Worm (Caenorhabditis elegans) whole organism, L4 larva: ENCODE results near the gene phg-1.

Experiments used
- F26F4.8 ChIP-seq: fragments of 200-800 bp; sonication (Bioruptor generic); conservative IDR thresholded peaks from 2 replicates; pipeline ENCODE4 v1.3.6; 2022; ENCODE audit warnings: missing genetic modification characterization, missing compliant biosample characterization
- F44E2.7 ChIP-seq: fragments of 200-800 bp; sonication (Bioruptor generic); IDR thresholded peaks from 2 replicates; pipeline ENCODE4 v2.1.2; 2022; ENCODE audit warnings: missing genetic modification characterization, missing compliant biosample characterization
- F49E8.2 ChIP-seq: sonication (generic microtip); optimal IDR thresholded peaks from 2 replicates; lab custom pipeline; 2016; ENCODE audit warnings: missing compliant biosample characterization, mild to moderate bottlenecking, missing genetic modification characterization, borderline replicate concordance
- R02D3.7 ChIP-seq: fragments of 150-350 bp; sonication (generic microtip); optimal IDR thresholded peaks from 3 replicates; lab custom pipeline; 2014; ENCODE audit warnings: missing biosample characterization, missing genetic modification characterization
- Y5F2A.4 ChIP-seq: fragments of 200-800 bp; sonication (Bioruptor generic); optimal IDR thresholded peaks from 2 replicates; lab custom pipeline; 2018; ENCODE audit warnings: mild to moderate bottlenecking, missing genetic modification characterization, missing compliant biosample characterization
- ZK546.5 ChIP-seq, 2 experiments: sonication (generic microtip); optimal IDR thresholded peaks; 2 replicates each; lab custom pipeline; 2017; ENCODE audit warnings: missing biosample characterization in 2 of 2, missing genetic modification characterization in 2 of 2
- aha-1 ChIP-seq: fragments of 150-350 bp; peaks from one replicate; lab custom pipeline; 2014; ENCODE audit warnings: missing biosample characterization, missing genetic modification characterization
- aly-2 ChIP-seq: sonication (generic microtip); optimal IDR thresholded peaks from 2 replicates; lab custom pipeline; 2018; ENCODE audit warnings: missing biosample characterization, missing genetic modification characterization
- arid-1 ChIP-seq: fragments of 200-800 bp; sonication (Bioruptor generic); conservative IDR thresholded peaks from 2 replicates; pipeline ENCODE4 v1.3.6; 2022; ENCODE audit warnings: missing genetic modification reagents, missing genetic modification characterization, missing compliant biosample characterization
- ceh-20 ChIP-seq: fragments of 200-800 bp; sonication (Bioruptor generic); IDR thresholded peaks from 2 replicates; pipeline ENCODE4 v1.3.6; 2022; ENCODE audit warnings: missing genetic modification reagents, missing genetic modification characterization, missing compliant biosample characterization
- ceh-32 ChIP-seq: sonication (generic microtip); optimal IDR thresholded peaks from 2 replicates; lab custom pipeline; 2016; ENCODE audit warnings: mild to moderate bottlenecking, missing genetic modification characterization, missing compliant biosample characterization; ENCODE audit not compliant: poor library complexity
- ceh-82 ChIP-seq: sonication (generic microtip); optimal IDR thresholded peaks from 2 replicates; lab custom pipeline; 2017; ENCODE audit warnings: missing biosample characterization, missing genetic modification characterization
- ces-1 ChIP-seq: fragments of 150-350 bp; sonication (generic microtip); optimal IDR thresholded peaks from 4 replicates; lab custom pipeline; 2014; ENCODE audit warnings: missing biosample characterization, missing genetic modification reagents, missing genetic modification characterization
- cey-2 ChIP-seq: sonication (generic microtip); optimal IDR thresholded peaks from 3 replicates; lab custom pipeline; 2017; ENCODE audit warnings: missing genetic modification characterization, mild to moderate bottlenecking, missing compliant biosample characterization, antibody characterized with exemption, borderline replicate concordance; ENCODE audit not compliant: insufficient read depth
- daf-12 ChIP-seq: fragments of 150-350 bp; optimal IDR thresholded peaks from 2 replicates; lab custom pipeline; 2014; ENCODE audit warnings: missing biosample characterization, missing genetic modification reagents, missing genetic modification characterization
- daf-16 ChIP-seq, 3 experiments: sonication (generic microtip); optimal IDR thresholded peaks; 2 replicates each; lab custom pipeline; 2016 to 2017; ENCODE audit warnings: missing genetic modification characterization in 3 of 3, missing genetic modification reagents in 3 of 3, mild to moderate bottlenecking in 2 of 3, missing compliant biosample characterization in 2 of 3, missing biosample characterization in 1 of 3, moderate library complexity in 1 of 3
- daf-8 ChIP-seq: fragments of 200-800 bp; sonication (Bioruptor generic); IDR thresholded peaks from 2 replicates; pipeline ENCODE4 v1.3.6; 2022; ENCODE audit warnings: missing genetic modification characterization, missing compliant biosample characterization
- dmd-6 ChIP-seq: fragments of 200-800 bp; sonication (Bioruptor generic); IDR thresholded peaks from 2 replicates; pipeline ENCODE4 v1.3.6; 2022; ENCODE audit warnings: missing genetic modification reagents, missing genetic modification characterization, missing compliant biosample characterization
- dmd-9 ChIP-seq: fragments of 200-800 bp; sonication (Bioruptor generic); IDR thresholded peaks from 2 replicates; pipeline ENCODE4 v1.3.6; 2022; ENCODE audit warnings: missing genetic modification reagents, missing genetic modification characterization, missing compliant biosample characterization
- dpl-1 ChIP-seq: fragments of 150-350 bp; optimal IDR thresholded peaks from 2 replicates; lab custom pipeline; 2014; ENCODE audit warnings: missing biosample characterization, missing genetic modification reagents, missing genetic modification characterization
- duxl-1 ChIP-seq: sonication (generic microtip); optimal IDR thresholded peaks from 2 replicates; lab custom pipeline; 2016; ENCODE audit warnings: mild to moderate bottlenecking, missing genetic modification characterization, moderate library complexity, missing compliant biosample characterization; ENCODE audit not compliant: poor library complexity
- dve-1 ChIP-seq: sonication (generic microtip); optimal IDR thresholded peaks from 2 replicates; lab custom pipeline; 2017; ENCODE audit warnings: antibody characterized with exemption, mild to moderate bottlenecking, missing genetic modification characterization, missing compliant biosample characterization; ENCODE audit not compliant: insufficient read depth
- egl-27 ChIP-seq: sonication (generic microtip); optimal IDR thresholded peaks from 3 replicates; lab custom pipeline; 2017; ENCODE audit warnings: missing biosample characterization, missing genetic modification reagents, missing genetic modification characterization
- jun-1 ChIP-seq: fragments of 150-350 bp; optimal IDR thresholded peaks from 2 replicates; lab custom pipeline; 2014; ENCODE audit warnings: missing biosample characterization, missing genetic modification reagents, missing genetic modification characterization
- lin-13 ChIP-seq: fragments of 150-350 bp; optimal IDR thresholded peaks from 2 replicates; lab custom pipeline; 2014; ENCODE audit warnings: missing biosample characterization, missing genetic modification reagents, missing genetic modification characterization
- lin-29 ChIP-seq: fragments of 200-800 bp; sonication (Bioruptor generic); IDR thresholded peaks from 2 replicates; pipeline ENCODE4 v1.3.6; 2022; ENCODE audit warnings: missing genetic modification reagents, missing genetic modification characterization, missing compliant biosample characterization
- lin-39 ChIP-seq: fragments of 150-350 bp; optimal IDR thresholded peaks from 2 replicates; lab custom pipeline; 2014; ENCODE audit warnings: missing biosample characterization, missing genetic modification reagents, missing genetic modification characterization
- lir-3 ChIP-seq: sonication (generic microtip); optimal IDR thresholded peaks from 2 replicates; lab custom pipeline; 2016; ENCODE audit warnings: mild to moderate bottlenecking, missing genetic modification characterization, missing compliant biosample characterization
- madf-9 ChIP-seq: fragments of 200-800 bp; sonication (Bioruptor generic); conservative IDR thresholded peaks from 2 replicates; pipeline ENCODE4 v1.3.6; 2022; ENCODE audit warnings: missing genetic modification reagents, missing genetic modification characterization, missing compliant biosample characterization
- mdl-1 ChIP-seq, 2 experiments: fragments of 150-350 bp in 1 of 2; sonication (generic microtip) in 1 of 2; optimal IDR thresholded peaks; 2 replicates each; lab custom pipeline; 2014 to 2017; ENCODE audit warnings: missing biosample characterization in 2 of 2, missing genetic modification characterization in 2 of 2
- mdt-29 ChIP-seq: fragments of 200-800 bp; sonication (Bioruptor generic); IDR thresholded peaks from 2 replicates; pipeline ENCODE4 v1.3.6; 2022; ENCODE audit warnings: missing genetic modification reagents, missing genetic modification characterization, missing compliant biosample characterization
- mes-2 ChIP-seq: sonication (generic microtip); optimal IDR thresholded peaks from 2 replicates; lab custom pipeline; 2016; ENCODE audit warnings: missing genotype, mild to moderate bottlenecking, missing genetic modification characterization, missing compliant biosample characterization; ENCODE audit not compliant: poor library complexity, severe bottlenecking
- nhr-10 ChIP-seq: fragments of 150-350 bp; optimal IDR thresholded peaks from 2 replicates; lab custom pipeline; 2014; ENCODE audit warnings: missing biosample characterization, missing genetic modification characterization
- nhr-11 ChIP-seq: fragments of 150-350 bp; optimal IDR thresholded peaks from 2 replicates; lab custom pipeline; 2014; ENCODE audit warnings: missing biosample characterization, missing genetic modification characterization
- nhr-237 ChIP-seq: sonication (generic microtip); optimal IDR thresholded peaks from 2 replicates; lab custom pipeline; 2017; ENCODE audit warnings: missing biosample characterization, missing genetic modification characterization
- nhr-25 ChIP-seq: sonication (generic microtip); optimal IDR thresholded peaks from 2 replicates; lab custom pipeline; 2017; ENCODE audit warnings: missing genetic modification characterization, mild to moderate bottlenecking, missing compliant biosample characterization, antibody characterized with exemption, moderate library complexity, borderline replicate concordance; ENCODE audit not compliant: insufficient read depth
- nhr-42 ChIP-seq: fragments of 200-800 bp; sonication (Bioruptor generic); IDR thresholded peaks from 2 replicates; pipeline ENCODE4 v1.3.6; 2022; ENCODE audit warnings: missing genetic modification characterization, missing compliant biosample characterization
- nhr-76 ChIP-seq: fragments of 150-350 bp; optimal IDR thresholded peaks from 2 replicates; lab custom pipeline; 2014; ENCODE audit warnings: missing biosample characterization, missing genetic modification characterization
- nhr-77 ChIP-seq: fragments of 150-350 bp; optimal IDR thresholded peaks from 2 replicates; lab custom pipeline; 2014; ENCODE audit warnings: missing biosample characterization, missing genetic modification characterization
- pha-4 ChIP-seq, 2 experiments: fragments of 150-350 bp in 1 of 2; fragments of 200-800 bp in 1 of 2; sonication (Bioruptor generic) in 1 of 2; IDR thresholded peaks in 1 of 2; optimal IDR thresholded peaks in 1 of 2; 2 replicates each; pipeline versions ENCODE4 v1.3.6 to Lab custom; 2014 to 2022; ENCODE audit warnings: missing genetic modification characterization in 2 of 2, missing genetic modification reagents in 2 of 2, missing biosample characterization in 1 of 2, missing compliant biosample characterization in 1 of 2
- rbr-2 ChIP-seq: sonication (generic microtip); optimal IDR thresholded peaks from 2 replicates; lab custom pipeline; 2016; ENCODE audit warnings: missing genotype, missing genetic modification characterization, missing compliant biosample characterization
- saeg-2 ChIP-seq: fragments of 200-800 bp; sonication (Bioruptor generic); IDR thresholded peaks from 2 replicates; pipeline ENCODE4 v1.3.6; 2022; ENCODE audit warnings: missing genetic modification reagents, missing genetic modification characterization, missing compliant biosample characterization
- set-16 ChIP-seq: fragments of 200-800 bp; sonication (Bioruptor generic); IDR thresholded peaks from 2 replicates; pipeline ENCODE4 v1.3.6; 2022; ENCODE audit warnings: missing genetic modification reagents, missing genetic modification characterization, missing compliant biosample characterization
- skn-1 ChIP-seq: fragments of 150-350 bp; optimal IDR thresholded peaks from 2 replicates; lab custom pipeline; 2014; ENCODE audit warnings: missing biosample characterization, missing genetic modification characterization
- spr-1 ChIP-seq: sonication (generic microtip); optimal IDR thresholded peaks from 2 replicates; lab custom pipeline; 2016; ENCODE audit warnings: mild to moderate bottlenecking, missing genetic modification characterization, missing compliant biosample characterization
- zag-1 ChIP-seq: fragments of 150-350 bp; optimal IDR thresholded peaks from 2 replicates; lab custom pipeline; 2014; ENCODE audit warnings: missing biosample characterization, missing genetic modification characterization
- zfp-3 ChIP-seq: fragments of 200-800 bp; sonication (Bioruptor generic); conservative IDR thresholded peaks from 2 replicates; pipeline ENCODE4 v1.3.6; 2022; ENCODE audit warnings: missing genetic modification reagents, missing genetic modification characterization, missing compliant biosample characterization
- ztf-11 ChIP-seq: fragments of 150-350 bp; optimal IDR thresholded peaks from 2 replicates; lab custom pipeline; 2014; ENCODE audit warnings: missing biosample characterization, missing genetic modification characterization

Gene phg-1

DNA sequence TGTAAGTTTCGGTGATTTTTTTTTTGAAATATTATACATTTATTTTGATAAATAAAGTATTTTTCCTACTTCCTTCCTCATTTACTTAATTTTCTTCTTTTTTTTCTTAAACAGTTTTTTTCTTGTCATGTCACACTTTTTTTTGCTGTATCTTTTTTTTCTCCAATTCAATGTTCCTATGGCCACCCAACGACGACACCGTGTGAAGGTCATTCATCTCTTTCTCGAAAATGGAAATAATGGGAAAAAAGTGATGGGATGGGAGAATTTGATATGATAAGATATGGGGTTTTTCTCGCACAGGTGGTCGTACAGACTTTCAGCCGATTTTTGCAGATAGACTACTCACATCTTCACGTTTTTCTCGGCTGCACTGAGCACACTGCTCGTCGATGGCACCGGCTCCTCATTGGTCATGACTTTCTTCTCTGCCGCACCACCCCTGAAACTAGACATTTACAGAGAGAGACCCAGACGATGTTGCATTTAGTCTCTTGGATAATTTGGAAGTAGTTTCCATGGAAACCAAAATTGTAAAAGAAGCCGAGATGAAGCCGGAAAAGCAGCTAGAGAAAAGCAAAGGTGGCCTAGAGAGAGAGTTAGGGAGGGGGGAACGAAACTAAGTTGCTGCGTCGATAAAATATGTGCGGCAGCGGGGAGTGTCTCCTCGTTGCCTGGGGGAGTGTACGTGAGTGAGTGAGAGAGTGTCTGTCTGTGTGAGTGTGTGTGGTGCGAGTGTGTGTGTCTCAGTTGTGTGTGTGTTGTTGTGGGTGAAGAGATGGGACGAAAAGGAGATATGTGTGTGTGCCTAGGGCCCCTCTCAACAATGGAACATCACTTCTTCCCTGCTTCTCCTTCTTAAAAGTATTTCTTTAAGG lies 31.7 kb downstream of the phg-1 start, which contains the start of gene daf-19 (continued):
- TF ChIP-seq zfp-3 (GFP tag; lab: Robert Waterston, UW): no peak
- TF ChIP-seq ZK546.5 (tag; optimal IDR thresholded peaks at IDR 0.05; lab: Kevin White, UChicago): no peak
- TF ChIP-seq dmd-6 (GFP tag; lab: Robert Waterston, UW): peak; percentile 42
- no peak for TF ChIP-seq F49E8.2 (tag; lab: Kevin White, UChicago)
- TF ChIP-seq nhr-76 (tag; lab: Kevin White, UChicago): no peak
- peak; percentile 32 for TF ChIP-seq dve-1 (tag; lab: Kevin White, UChicago)
- TF ChIP-seq ceh-20: no peak
- no peak for TF ChIP-seq dmd-9 (GFP tag; lab: Robert Waterston, UW)
- no peak for TF ChIP-seq zag-1 (tag; lab: Kevin White, UChicago)
- TF ChIP-seq nhr-237 (tag; lab: Kevin White, UChicago): no peak
- TF ChIP-seq dpl-1 (GFP tag; lab: Kevin White, UChicago): peak; percentile 23
- TF ChIP-seq mdl-1 (tag; optimal IDR thresholded peaks at IDR 0.05; lab: Kevin White, UChicago): peak in 1 of 2 experiments; percentile 40
- TF ChIP-seq nhr-42 (GFP tag; lab: Robert Waterston, UW): no peak
- no peak for TF ChIP-seq mdt-29 (GFP tag; lab: Robert Waterston, UW)
- TF ChIP-seq aly-2 (tag; lab: Kevin White, UChicago): no peak
- TF ChIP-seq lin-13 (GFP tag; lab: Kevin White, UChicago): peak; percentile 14
- no peak for TF ChIP-seq jun-1 (tag; lab: Kevin White, UChicago)
- TF ChIP-seq Y5F2A.4: no peak
- no peak for TF ChIP-seq ceh-32 (tag; lab: Kevin White, UChicago)
- no peak for TF ChIP-seq saeg-2
- peak; percentile 6 for TF ChIP-seq duxl-1 (tag; lab: Kevin White, UChicago)
- no peak for TF ChIP-seq daf-12 (tag; lab: Kevin White, UChicago)
- no peak for TF ChIP-seq F44E2.7
- TF ChIP-seq pha-4 (GFP tag; IDR thresholded peaks at IDR 0.05; lab: Robert Waterston, UW): 0 out of 2 replicates have a peak, but pooled peaks have one; percentile 13
- no peak for TF ChIP-seq pha-4 (tag; optimal IDR thresholded peaks at IDR 0.05; lab: Kevin White, UChicago)
- TF ChIP-seq set-16: peak; percentile 51; the same call in 1 of the 2 replicates
- TF ChIP-seq arid-1 (GFP tag; lab: Robert Waterston, UW): no peak; the same call in 1 of the 2 replicates
- TF ChIP-seq nhr-25 (tag; lab: Kevin White, UChicago): no peak
- peak; percentile 91 for TF ChIP-seq aha-1 (tag; lab: Kevin White, UChicago)
- TF ChIP-seq egl-27: no peak
- TF ChIP-seq madf-9 (GFP tag; lab: Robert Waterston, UW): peak; percentile 22; the same call in 1 of the 2 replicates
- TF ChIP-seq nhr-77: peak; percentile 48
- no peak for TF ChIP-seq F26F4.8 (GFP tag; lab: Robert Waterston, UW)
- TF ChIP-seq ces-1 (GFP tag; lab: Kevin White, UChicago): no peak
- peak; percentile 65 for TF ChIP-seq mes-2 (tag; lab: Kevin White, UChicago)
- no peak for TF ChIP-seq lir-3 (tag; lab: Kevin White, UChicago)
- no peak for TF ChIP-seq ceh-82
- TF ChIP-seq spr-1 (tag; lab: Kevin White, UChicago): peak; percentile 12
- no peak for TF ChIP-seq skn-1
- TF ChIP-seq daf-8 (GFP tag; lab: Robert Waterston, UW): no peak
- peak; percentile 81 for TF ChIP-seq rbr-2 (tag; lab: Kevin White, UChicago)
- TF ChIP-seq nhr-11 (tag; lab: Kevin White, UChicago): peak; percentile 94
- TF ChIP-seq ztf-11 (tag; lab: Kevin White, UChicago): no peak
- TF ChIP-seq R02D3.7 (tag; lab: Kevin White, UChicago): no peak
- no peak for TF ChIP-seq lin-39 (tag; lab: Kevin White, UChicago)
- no peak for TF ChIP-seq lin-29 (GFP tag; lab: Robert Waterston, UW)
- no peak for TF ChIP-seq daf-16 (GFP tag; optimal IDR thresholded peaks at IDR 0.05; lab: Kevin White, UChicago)
- TF ChIP-seq daf-16 (tag; optimal IDR thresholded peaks at IDR 0.05; lab: Kevin White, UChicago): peak; percentile 43
- peak; percentile 68 for TF ChIP-seq cey-2 (tag; lab: Kevin White, UChicago)
- TF ChIP-seq nhr-10 (tag; lab: Kevin White, UChicago): no peak
